Worm (Caenorhabditis elegans) whole organism, L4/young adult: Measurements from ENCODE around the gene C50E10.2.

Source experiments
- W03F9.2 ChIP-seq: fragments of 150-350 bp; optimal IDR thresholded peaks from 2 replicates; lab custom pipeline; 2014; ENCODE audit warnings: missing biosample characterization, missing genetic modification characterization
- him-1 ChIP-seq: sonication (generic microtip); optimal IDR thresholded peaks from 2 replicates; lab custom pipeline; 2016; ENCODE audit warnings: missing genotype, missing genetic modification reagents, missing genetic modification characterization, missing compliant biosample characterization

DNA sequence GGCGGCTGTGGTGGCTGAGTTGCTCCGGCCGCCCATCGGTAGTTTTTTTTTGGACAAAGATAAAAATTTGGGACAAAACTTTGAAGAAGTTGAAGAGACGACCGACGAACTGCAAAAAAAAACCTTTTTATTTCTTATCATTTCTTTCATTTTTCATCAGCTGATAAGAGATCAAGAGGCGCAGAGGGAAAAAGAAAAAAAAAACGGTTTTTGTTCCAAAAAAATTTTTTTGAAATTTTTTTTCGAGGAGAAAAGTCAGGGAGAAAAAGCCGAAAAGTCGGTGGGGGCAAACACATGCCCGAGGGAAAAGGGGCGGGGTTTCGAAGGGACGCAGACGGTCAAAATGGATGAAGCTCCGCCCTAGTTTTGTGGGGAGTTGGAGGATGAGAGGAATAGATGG lies 42.6 kb upstream of the C50E10.2 start, which contains the start of gene ras-1:
- TF ChIP-seq him-1 (tag; lab: Kevin White, UChicago) (no peak), W03F9.2 (tag; lab: Kevin White, UChicago) (no peak)
